Worm (Caenorhabditis elegans) whole organism, early embryonic: Measurements from ENCODE around the gene K04G7.1.

Source experiments
- F13C5.2 ChIP-seq: sonication (generic microtip); optimal IDR thresholded peaks from 2 replicates; lab custom pipeline; 2017; ENCODE audit warnings: mild to moderate bottlenecking, missing genetic modification characterization, inconsistent platforms, missing compliant biosample characterization
- ama-1 ChIP-seq: fragments of 150-350 bp; optimal IDR thresholded peaks from 2 replicates; lab custom pipeline; 2014
- flt-1 ChIP-seq: fragments of 200-800 bp; sonication (Bioruptor generic); IDR thresholded peaks from 2 replicates; pipeline ENCODE4 v1.3.6; 2022; ENCODE audit warnings: missing genetic modification characterization, missing compliant biosample characterization
- pes-1 ChIP-seq: fragments of 200-800 bp; sonication (Bioruptor generic); IDR thresholded peaks from 2 replicates; pipeline ENCODE4 v1.3.6; 2022; ENCODE audit warnings: missing genetic modification reagents, missing genetic modification characterization, missing compliant biosample characterization
- tbx-37 ChIP-seq: fragments of 200-800 bp; sonication (Bioruptor generic); conservative IDR thresholded peaks from 2 replicates; pipeline ENCODE4 v1.3.6; 2022; ENCODE audit warnings: missing genetic modification reagents, missing genetic modification characterization, missing compliant biosample characterization
- tra-4 ChIP-seq: sonication (generic microtip); optimal IDR thresholded peaks from 2 replicates; lab custom pipeline; 2017; ENCODE audit warnings: missing genetic modification characterization, missing compliant biosample characterization

ce11 chrIII:7170090-7170489, 7.6 kb downstream of the K04G7.1 start:
- TF ChIP-seq ama-1 (lab: Kevin White, UChicago), result no peak
- TF ChIP-seq tra-4, result no peak
- no peak for TF ChIP-seq tbx-37 (GFP tag; lab: Robert Waterston, UW)
- no peak for TF ChIP-seq pes-1 (GFP tag; lab: Robert Waterston, UW)
- TF ChIP-seq F13C5.2 (tag; lab: Kevin White, UChicago), result no peak
- TF ChIP-seq flt-1 (GFP tag; lab: Robert Waterston, UW), result no peak
